Fruit fly (Drosophila melanogaster): ENCODE data around the gene Osi17.

Osi17 gene

DNA sequence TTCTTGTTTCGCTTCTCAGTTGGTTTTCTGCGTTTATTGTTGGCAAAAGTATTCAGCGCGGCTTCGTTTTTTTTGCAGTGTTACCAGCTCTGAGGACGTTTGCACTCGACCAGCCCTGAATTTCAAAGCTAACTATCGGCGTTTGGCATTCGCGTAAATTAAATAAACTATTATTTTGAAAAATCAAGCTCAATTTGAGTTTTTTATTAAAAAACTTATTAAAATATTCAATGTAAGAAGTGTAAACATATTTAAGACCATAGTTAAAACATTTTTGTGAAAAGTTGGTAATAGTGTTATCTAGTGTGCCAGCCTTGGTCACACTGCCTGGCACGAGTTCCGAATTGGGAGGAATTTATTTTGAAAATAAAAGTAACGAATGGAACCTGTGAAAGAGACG, 34.2 kb downstream of the Osi17 start, which contains the start of the genes SmD2 and CG18048:
Gene SmD2, minus strand, starts transcription at position 98 of the 400 bp plus-strand sequence.
Gene CG18048, plus strand, starts transcription at position 298 of the 400 bp plus-strand sequence.
- TF ChIP-seq Hr96 (GFP tag; optimal IDR thresholded peaks at IDR 0.05) (peak; percentile 6), cic (GFP tag; optimal IDR thresholded peaks at IDR 0.05) (no peak), CG5204 (GFP tag; optimal IDR thresholded peaks at IDR 0.05) (peak; percentile 18), kay (GFP tag; ENCODE audit: borderline replicate concordance) (no peak), CG7101 (tag; optimal IDR thresholded peaks at IDR 0.05) (no peak), pad (GFP tag; optimal IDR thresholded peaks at IDR 0.05) (no peak), CG12768 (GFP tag; optimal IDR thresholded peaks at IDR 0.05) (peak; percentile 7), Crg-1 (GFP tag; optimal IDR thresholded peaks at IDR 0.05) (no peak), tj (GFP tag; optimal IDR thresholded peaks at IDR 0.05) (peak; percentile 6), toe (GFP tag; optimal IDR thresholded peaks at IDR 0.05) (no peak), CG1620 (GFP tag; optimal IDR thresholded peaks at IDR 0.05) (peak; percentile 23), CG33017 (tag; optimal IDR thresholded peaks at IDR 0.05) (no peak), Clk (GFP tag; optimal IDR thresholded peaks at IDR 0.05) (no peak), CG7045 (GFP tag; optimal IDR thresholded peaks at IDR 0.05) (no peak), cnc (optimal IDR thresholded peaks at IDR 0.05) (no peak), ovo (GFP tag; optimal IDR thresholded peaks at IDR 0.05) (no peak), CG11617 (GFP tag; optimal IDR thresholded peaks at IDR 0.05) (no peak), CG14711 (tag; optimal IDR thresholded peaks at IDR 0.05) (peak; percentile 14), bab1 (GFP tag; optimal IDR thresholded peaks at IDR 0.05) (peak; percentile 24), Mnt (GFP tag; optimal IDR thresholded peaks at IDR 0.05) (peak; percentile 65)

dm6 chr3R:6348943-6349342, 37.4 kb downstream of the Osi17 start, which contains the start of gene Hr83:
Gene Hr83, plus strand, starts transcription at chr3R:6349243.
- TF ChIP-seq pad (GFP tag; optimal IDR thresholded peaks at IDR 0.05) (no peak), CG7045 (GFP tag; optimal IDR thresholded peaks at IDR 0.05) (no peak), CG11617 (GFP tag; optimal IDR thresholded peaks at IDR 0.05) (no peak), CG5204 (GFP tag; optimal IDR thresholded peaks at IDR 0.05) (no peak), ovo (GFP tag; optimal IDR thresholded peaks at IDR 0.05) (no peak), CG7101 (tag; optimal IDR thresholded peaks at IDR 0.05) (no peak), CG12768 (GFP tag; optimal IDR thresholded peaks at IDR 0.05) (no peak), CG14711 (tag; optimal IDR thresholded peaks at IDR 0.05) (no peak), Mnt (GFP tag; optimal IDR thresholded peaks at IDR 0.05) (no peak), Crg-1 (GFP tag; optimal IDR thresholded peaks at IDR 0.05) (no peak), kay (GFP tag; ENCODE audit: borderline replicate concordance) (no peak), tj (GFP tag; optimal IDR thresholded peaks at IDR 0.05) (no peak), Clk (GFP tag; optimal IDR thresholded peaks at IDR 0.05) (no peak)

DNA sequence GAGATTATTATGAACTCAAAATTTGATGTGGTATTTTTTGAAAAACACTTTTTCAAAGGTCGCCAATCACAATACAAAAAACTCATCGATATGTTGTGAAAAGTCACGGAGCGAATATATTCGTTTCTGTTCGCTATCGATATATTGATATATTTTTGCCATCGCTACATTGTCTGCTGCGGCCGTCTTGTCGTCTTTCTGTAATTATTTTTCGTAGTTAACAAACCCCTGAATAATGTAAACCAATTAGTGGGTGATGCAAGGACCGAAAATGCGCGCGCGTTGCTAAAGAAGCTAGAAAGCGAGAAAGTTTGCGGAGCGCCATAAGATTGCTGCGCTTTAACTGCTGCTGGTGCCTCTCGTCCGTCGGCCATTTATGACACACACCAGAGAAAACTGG, 39.2 kb downstream of the Osi17 start, which contains the start of gene Pak:
Gene Pak, plus strand, starts transcription at position 142 of the 400 bp plus-strand sequence.
- no peak for TF ChIP-seq bab1 (GFP tag; optimal IDR thresholded peaks at IDR 0.05)
- TF ChIP-seq Crg-1 (GFP tag; optimal IDR thresholded peaks at IDR 0.05), result no peak
- TF ChIP-seq Hr96 (GFP tag; optimal IDR thresholded peaks at IDR 0.05), result no peak

DNA sequence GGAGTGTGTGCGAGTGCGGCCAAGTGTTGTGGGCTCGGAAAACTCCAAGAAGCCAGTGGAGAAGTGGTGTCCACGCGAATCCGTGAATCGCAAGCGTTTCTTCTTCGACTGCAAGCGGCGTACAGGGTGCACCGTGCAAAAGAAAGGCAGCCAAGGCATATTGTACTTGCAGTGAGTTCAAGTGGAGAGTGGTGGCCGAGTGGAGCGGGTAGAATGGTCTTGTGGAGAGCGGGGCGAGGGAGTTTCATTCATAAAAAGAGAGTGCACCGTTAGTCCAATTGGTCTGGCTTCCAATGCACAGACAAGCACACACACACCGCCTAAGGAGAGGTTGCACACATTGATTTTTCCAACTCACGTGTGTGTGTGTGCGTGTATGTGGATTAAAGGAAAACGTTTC, 39.6 kb downstream of the Osi17 start:
- no peak for TF ChIP-seq CG7045 (GFP tag; optimal IDR thresholded peaks at IDR 0.05)
- TF ChIP-seq cic (GFP tag; optimal IDR thresholded peaks at IDR 0.05), result peak; percentile 34
- peak; percentile 92 for TF ChIP-seq pad (GFP tag; optimal IDR thresholded peaks at IDR 0.05)
- TF ChIP-seq tj (GFP tag; optimal IDR thresholded peaks at IDR 0.05), result no peak

- TF ChIP-seq CG12768 (GFP tag; optimal IDR thresholded peaks at IDR 0.05), result no peak
- no peak for TF ChIP-seq Hr96 (GFP tag; optimal IDR thresholded peaks at IDR 0.05)
- TF ChIP-seq Crg-1 (GFP tag; optimal IDR thresholded peaks at IDR 0.05), result no peak
- TF ChIP-seq Mnt (GFP tag; optimal IDR thresholded peaks at IDR 0.05), result no peak
- TF ChIP-seq kay (GFP tag; ENCODE audit: borderline replicate concordance), result no peak
- no peak for TF ChIP-seq Clk (GFP tag; optimal IDR thresholded peaks at IDR 0.05)
- TF ChIP-seq CG33017 (tag; optimal IDR thresholded peaks at IDR 0.05), result peak; percentile 9
- TF ChIP-seq tj (GFP tag; optimal IDR thresholded peaks at IDR 0.05), result no peak
- no peak for TF ChIP-seq bab1 (GFP tag; optimal IDR thresholded peaks at IDR 0.05)
- peak; percentile 12 for TF ChIP-seq CG7101 (tag; optimal IDR thresholded peaks at IDR 0.05)
- TF ChIP-seq ovo (GFP tag; optimal IDR thresholded peaks at IDR 0.05), result peak; percentile 38
- no peak for TF ChIP-seq CG5204 (GFP tag; optimal IDR thresholded peaks at IDR 0.05)
- TF ChIP-seq CG11617 (GFP tag; optimal IDR thresholded peaks at IDR 0.05), result no peak
- TF ChIP-seq CG1620 (GFP tag; optimal IDR thresholded peaks at IDR 0.05), result no peak
- TF ChIP-seq pad (GFP tag; optimal IDR thresholded peaks at IDR 0.05), result no peak
- no peak for TF ChIP-seq cic (GFP tag; optimal IDR thresholded peaks at IDR 0.05)
- no peak for TF ChIP-seq cnc (optimal IDR thresholded peaks at IDR 0.05)
- TF ChIP-seq CG7045 (GFP tag; optimal IDR thresholded peaks at IDR 0.05), result no peak
- TF ChIP-seq toe (GFP tag; optimal IDR thresholded peaks at IDR 0.05), result no peak
- no peak for TF ChIP-seq CG14711 (tag; optimal IDR thresholded peaks at IDR 0.05)
Observed at dm6 chr3R:6351696-6352378, 40.3 kb downstream of the Osi17 start.

- TF ChIP-seq Mnt (GFP tag; optimal IDR thresholded peaks at IDR 0.05) (no peak), CG5204 (GFP tag; optimal IDR thresholded peaks at IDR 0.05) (no peak), Clk (GFP tag; optimal IDR thresholded peaks at IDR 0.05) (no peak), tj (GFP tag; optimal IDR thresholded peaks at IDR 0.05) (no peak), Hr96 (GFP tag; optimal IDR thresholded peaks at IDR 0.05) (no peak), pad (GFP tag; optimal IDR thresholded peaks at IDR 0.05) (no peak), ovo (GFP tag; optimal IDR thresholded peaks at IDR 0.05) (no peak), cnc (optimal IDR thresholded peaks at IDR 0.05) (no peak), cic (GFP tag; optimal IDR thresholded peaks at IDR 0.05) (no peak), CG11617 (GFP tag; optimal IDR thresholded peaks at IDR 0.05) (no peak), kay (GFP tag; ENCODE audit: borderline replicate concordance) (no peak), CG14711 (tag; optimal IDR thresholded peaks at IDR 0.05) (no peak), toe (GFP tag; optimal IDR thresholded peaks at IDR 0.05) (no peak), bab1 (GFP tag; optimal IDR thresholded peaks at IDR 0.05) (no peak), CG7101 (tag; optimal IDR thresholded peaks at IDR 0.05) (no peak), CG33017 (tag; optimal IDR thresholded peaks at IDR 0.05) (no peak)
Observed at dm6 chr3R:6352436-6352835, 40.9 kb downstream of the Osi17 start.

Measured in whole organism, adult.